Worm (Caenorhabditis elegans) whole organism, L1 larva: ENCODE data around the gene C44E12.1.
A peak's percentile ranks its signal among the peaks of the same experiment; 100 is the strongest.

Source experiments
- blmp-1 ChIP-seq: fragments of 150-350 bp; optimal IDR thresholded peaks from 2 replicates; lab custom pipeline; 2014; ENCODE audit warnings: missing biosample characterization, missing genetic modification characterization
- dpl-1 ChIP-seq, 3 experiments: fragments of 150-350 bp in 2 of 3; sonication (generic microtip) in 1 of 3; optimal IDR thresholded peaks; 2 replicates each; lab custom pipeline; 2014 to 2017; ENCODE audit warnings: missing biosample characterization in 3 of 3, missing genetic modification characterization in 3 of 3, missing genetic modification reagents in 3 of 3
- efl-1 ChIP-seq, 4 experiments: fragments of 150-350 bp; optimal IDR thresholded peaks in 3 of 4; peaks in 1 of 4; 1 replicate in 1 of 4; 2 replicates in 3 of 4; lab custom pipeline; 2014; ENCODE audit warnings: missing biosample characterization in 2 of 4, missing genetic modification characterization in 2 of 4, missing genetic modification reagents in 2 of 4
- fos-1 ChIP-seq: fragments of 150-350 bp; optimal IDR thresholded peaks from 2 replicates; lab custom pipeline; 2014; ENCODE audit warnings: missing biosample characterization, missing genetic modification characterization
- jun-1 ChIP-seq: fragments of 150-350 bp; optimal IDR thresholded peaks from 2 replicates; lab custom pipeline; 2014; ENCODE audit warnings: missing biosample characterization, missing genetic modification reagents, missing genetic modification characterization
- mep-1 ChIP-seq: fragments of 150-350 bp; optimal IDR thresholded peaks from 2 replicates; lab custom pipeline; 2014; ENCODE audit warnings: missing biosample characterization, missing genetic modification characterization
- nhr-19 ChIP-seq: fragments of 200-800 bp; sonication (Bioruptor generic); conservative IDR thresholded peaks from 2 replicates; pipeline ENCODE4 v1.3.6; 2022; ENCODE audit warnings: missing genetic modification characterization, missing compliant biosample characterization
- snpc-4 ChIP-seq: fragments of 150-350 bp; optimal IDR thresholded peaks from 2 replicates; lab custom pipeline; 2014; ENCODE audit warnings: missing biosample characterization, missing genetic modification characterization
- zag-1 ChIP-seq: fragments of 150-350 bp; optimal IDR thresholded peaks from 2 replicates; lab custom pipeline; 2014; ENCODE audit warnings: missing biosample characterization, missing genetic modification characterization

- TF ChIP-seq dpl-1 (GFP tag; optimal IDR thresholded peaks at IDR 0.05; lab: Kevin White, UChicago) (no peak), zag-1 (tag; lab: Kevin White, UChicago) (no peak), mep-1 (tag; lab: Kevin White, UChicago) (peak; percentile 39), blmp-1 (peak; percentile 68), nhr-19 (GFP tag; lab: Robert Waterston, UW) (no peak), snpc-4 (tag; lab: Kevin White, UChicago) (no peak), efl-1 (optimal IDR thresholded peaks at IDR 0.05; lab: Kevin White, UChicago) (no peak), efl-1 (GFP tag; optimal IDR thresholded peaks at IDR 0.05 in 1 of 2; lab: Kevin White, UChicago) (no peak), fos-1 (no peak), jun-1 (tag; lab: Kevin White, UChicago) (no peak)
These were observed 10.1 kb upstream of the C44E12.1 start for ce11 chrX:7586588-7586987.
